Fruit fly (Drosophila melanogaster) whole organism, embryonic: ENCODE results near the gene CG5003.
A peak's percentile ranks its signal among the peaks of the same experiment; 100 is the strongest.

Source experiments
- CG10267 ChIP-seq: fragments of 200-800 bp; sonication (Bioruptor generic); optimal IDR thresholded peaks from 2 replicates; lab custom pipeline; 2018; ENCODE audit warnings: missing biosample characterization, mild to moderate bottlenecking, missing genetic modification characterization, moderate library complexity
- CG11504 ChIP-seq: fragments of 200-800 bp; sonication (Bioruptor generic); optimal IDR thresholded peaks from 3 replicates; lab custom pipeline; 2019; ENCODE audit warnings: missing biosample characterization, mild to moderate bottlenecking, missing genetic modification characterization, moderate library complexity
- CG11560 ChIP-seq: fragments of 200-800 bp; sonication (Bioruptor generic); IDR thresholded peaks from 3 replicates; pipeline ENCODE4 v1.3.6; 2022; ENCODE audit warnings: missing biosample characterization, missing genetic modification characterization
- CG12104 ChIP-seq: fragments of 200-800 bp; sonication (Bioruptor generic); optimal IDR thresholded peaks from 3 replicates; lab custom pipeline; 2016; ENCODE audit warnings: missing biosample characterization, missing genetic modification characterization
- CG12155 ChIP-seq: fragments of 200-800 bp; sonication (Bioruptor generic); optimal IDR thresholded peaks from 3 replicates; lab custom pipeline; 2016; ENCODE audit warnings: missing biosample characterization, missing genetic modification characterization
- CG12391 ChIP-seq: fragments of 200-800 bp; sonication (Bioruptor generic); optimal IDR thresholded peaks from 3 replicates; lab custom pipeline; 2018; ENCODE audit warnings: missing biosample characterization, mild to moderate bottlenecking, missing genetic modification characterization, moderate library complexity
- CG13775 ChIP-seq: fragments of 200-800 bp; sonication (Bioruptor generic); optimal IDR thresholded peaks from 3 replicates; lab custom pipeline; 2017; ENCODE audit warnings: missing biosample characterization, mild to moderate bottlenecking, missing genetic modification characterization
- CG1529 ChIP-seq: fragments of 200-800 bp; sonication (Bioruptor generic); optimal IDR thresholded peaks from 3 replicates; lab custom pipeline; 2018; ENCODE audit warnings: missing biosample characterization, missing genetic modification characterization
- CG17802 ChIP-seq: fragments of 200-800 bp; sonication (Bioruptor generic); optimal IDR thresholded peaks from 2 replicates; lab custom pipeline; 2018; ENCODE audit warnings: missing biosample characterization, mild to moderate bottlenecking, missing genetic modification characterization, moderate library complexity
- CG17829 ChIP-seq: fragments of 200-800 bp; optimal IDR thresholded peaks from 2 replicates; lab custom pipeline; 2019; ENCODE audit warnings: missing biosample characterization, mild to moderate bottlenecking, missing genetic modification characterization, moderate library complexity
- CG1832 ChIP-seq: fragments of 200-800 bp; sonication (Bioruptor generic); optimal IDR thresholded peaks from 2 replicates; lab custom pipeline; 2017; ENCODE audit warnings: missing biosample characterization, mild to moderate bottlenecking, missing genetic modification characterization, inconsistent platforms
- CG3281 ChIP-seq: fragments of 200-800 bp; sonication (Bioruptor generic); optimal IDR thresholded peaks from 3 replicates; lab custom pipeline; 2017; ENCODE audit warnings: missing biosample characterization, mild to moderate bottlenecking, missing genetic modification characterization
- CG33213 ChIP-seq: fragments of 200-800 bp; sonication (Bioruptor generic); optimal IDR thresholded peaks from 3 replicates; lab custom pipeline; 2016; ENCODE audit warnings: missing biosample characterization, missing genetic modification characterization
- CG3726 ChIP-seq: fragments of 200-800 bp; sonication (Bioruptor generic); IDR thresholded peaks from 3 replicates; pipeline ENCODE4, ENCODE4 v1.3.6; 2022; ENCODE audit warnings: missing biosample characterization, missing genetic modification characterization
- CG3847 ChIP-seq: fragments of 200-800 bp; sonication (Bioruptor generic); IDR thresholded peaks from 2 replicates; pipeline ENCODE4 v1.3.6; 2022; ENCODE audit warnings: missing biosample characterization, missing genetic modification characterization
- CG6765 ChIP-seq: fragments of 200-800 bp; sonication (Bioruptor generic); optimal IDR thresholded peaks from 3 replicates; lab custom pipeline; 2017; ENCODE audit warnings: missing biosample characterization, mild to moderate bottlenecking, missing genetic modification characterization
- CG6813 ChIP-seq: fragments of 200-800 bp; sonication (Bioruptor generic); optimal IDR thresholded peaks from 2 replicates; lab custom pipeline; 2017; ENCODE audit warnings: missing biosample characterization, missing genetic modification characterization, mild to moderate bottlenecking, moderate library complexity, missing genetic modification reagents
- CG7357 ChIP-seq: fragments of 200-800 bp; sonication (Bioruptor generic); IDR thresholded peaks from 3 replicates; pipeline ENCODE4 v1.3.6; 2022; ENCODE audit warnings: missing biosample characterization, missing genetic modification characterization
- CG7987 ChIP-seq: fragments of 200-800 bp; sonication (Bioruptor generic); optimal IDR thresholded peaks from 2 replicates; lab custom pipeline; 2018; ENCODE audit warnings: missing biosample characterization, mild to moderate bottlenecking, missing genetic modification characterization, moderate library complexity
- CG9727 ChIP-seq: fragments of 200-800 bp; sonication (Bioruptor generic); optimal IDR thresholded peaks from 3 replicates; lab custom pipeline; 2017; ENCODE audit warnings: missing biosample characterization, mild to moderate bottlenecking, missing genetic modification characterization
- Doc2 ChIP-seq: fragments of 200-800 bp; sonication (Bioruptor generic); IDR thresholded peaks from 2 replicates; pipeline ENCODE4 v1.3.6; 2022; ENCODE audit warnings: missing biosample characterization, missing genetic modification characterization
- Drgx ChIP-seq: fragments of 200-800 bp; sonication (Bioruptor generic); IDR thresholded peaks from 2 replicates; pipeline ENCODE4 v1.3.6; 2022; ENCODE audit warnings: missing biosample characterization, missing genetic modification characterization
- E2f2 ChIP-seq: fragments of 200-800 bp; sonication (Bioruptor generic); IDR thresholded peaks from 2 replicates; pipeline ENCODE4 v1.3.6; 2022; ENCODE audit warnings: missing biosample characterization, missing genetic modification characterization
- Ets97D ChIP-seq: fragments of 200-800 bp; sonication (Bioruptor generic); optimal IDR thresholded peaks from 3 replicates; lab custom pipeline; 2016; ENCODE audit warnings: missing biosample characterization, missing genetic modification characterization
- Fer1 ChIP-seq: fragments of 200-800 bp; sonication (Bioruptor generic); optimal IDR thresholded peaks from 2 replicates; lab custom pipeline; 2017; ENCODE audit warnings: missing biosample characterization, mild to moderate bottlenecking, missing genetic modification characterization
- Gsc ChIP-seq: fragments of 200-800 bp; sonication (Bioruptor generic); IDR thresholded peaks from 2 replicates; pipeline ENCODE4 v1.3.6; 2022; ENCODE audit warnings: missing biosample characterization, missing genetic modification characterization
- Gug ChIP-seq: fragments of 200-800 bp; sonication (Bioruptor generic); IDR thresholded peaks from 4 replicates; pipeline ENCODE4 v1.3.6; 2022; ENCODE audit warnings: missing biosample characterization, missing genetic modification characterization
- Lim3 ChIP-seq: fragments of 200-800 bp; sonication (Bioruptor generic); IDR thresholded peaks from 2 replicates; pipeline ENCODE4 v1.3.6; 2022; ENCODE audit warnings: missing biosample characterization, missing genetic modification characterization
- MBD-R2 ChIP-seq: fragments of 200-800 bp; sonication (Bioruptor generic); IDR thresholded peaks from 2 replicates; pipeline ENCODE4 v1.3.6; 2022; ENCODE audit warnings: missing biosample characterization, missing genetic modification characterization
- Myb ChIP-seq: fragments of 200-800 bp; sonication (Bioruptor generic); optimal IDR thresholded peaks from 2 replicates; lab custom pipeline; 2016; ENCODE audit warnings: missing biosample characterization, missing genetic modification characterization
- Nf-YB ChIP-seq: fragments of 200-800 bp; sonication (Bioruptor generic); optimal IDR thresholded peaks from 3 replicates; lab custom pipeline; 2019; ENCODE audit warnings: missing biosample characterization, mild to moderate bottlenecking, missing genetic modification characterization, moderate library complexity
- Ptx1 ChIP-seq: fragments of 200-800 bp; sonication (Bioruptor generic); IDR thresholded peaks from 2 replicates; pipeline ENCODE4 v1.3.6; 2022; ENCODE audit warnings: missing biosample characterization, missing genetic modification characterization
- Sry-δ ChIP-seq: fragments of 200-800 bp; sonication (Bioruptor generic); optimal IDR thresholded peaks from 2 replicates; lab custom pipeline; 2016; ENCODE audit warnings: missing biosample characterization, missing genetic modification characterization
- Vsx1 ChIP-seq: fragments of 200-800 bp; sonication (Bioruptor generic); optimal IDR thresholded peaks from 2 replicates; lab custom pipeline; 2017; ENCODE audit warnings: missing biosample characterization, mild to moderate bottlenecking, missing genetic modification characterization, missing genetic modification reagents
- bab2 ChIP-seq: fragments of 200-800 bp; sonication (Bioruptor generic); optimal IDR thresholded peaks from 2 replicates; lab custom pipeline; 2016; ENCODE audit warnings: missing biosample characterization, missing genetic modification characterization
- btn ChIP-seq: fragments of 200-800 bp; sonication (Bioruptor generic); optimal IDR thresholded peaks from 2 replicates; lab custom pipeline; 2016; ENCODE audit warnings: missing biosample characterization, missing genetic modification characterization
- cas ChIP-seq: fragments of 200-800 bp; sonication (Bioruptor generic); IDR thresholded peaks from 2 replicates; pipeline ENCODE4 v1.3.6; 2022; ENCODE audit warnings: missing biosample characterization, missing genetic modification characterization
- caup ChIP-seq: fragments of 200-800 bp; sonication (Bioruptor generic); optimal IDR thresholded peaks from 3 replicates; lab custom pipeline; 2017; ENCODE audit warnings: missing biosample characterization, mild to moderate bottlenecking, missing genetic modification characterization, moderate library complexity; ENCODE audit not compliant: severe bottlenecking
- dmrt99B ChIP-seq: fragments of 200-800 bp; sonication (Bioruptor generic); optimal IDR thresholded peaks from 2 replicates; lab custom pipeline; 2018; ENCODE audit warnings: missing biosample characterization, mild to moderate bottlenecking, missing genetic modification characterization, moderate library complexity
- fd102C ChIP-seq: fragments of 200-800 bp; sonication (Bioruptor generic); optimal IDR thresholded peaks from 2 replicates; lab custom pipeline; 2018; ENCODE audit warnings: missing biosample characterization, mild to moderate bottlenecking, missing genetic modification characterization, moderate library complexity
- gcm ChIP-seq: fragments of 200-800 bp; sonication (Bioruptor generic); optimal IDR thresholded peaks from 2 replicates; lab custom pipeline; 2019; ENCODE audit warnings: missing biosample characterization, mild to moderate bottlenecking, missing genetic modification characterization, moderate library complexity
- grau ChIP-seq: fragments of 200-800 bp; optimal IDR thresholded peaks from 3 replicates; lab custom pipeline; 2019; ENCODE audit warnings: missing biosample characterization, mild to moderate bottlenecking, missing genetic modification characterization, moderate library complexity
- hth ChIP-seq: fragments of >200 bp; optimal IDR thresholded peaks from 2 replicates; lab custom pipeline; 2017; ENCODE audit warnings: inconsistent platforms
- jigr1 ChIP-seq: fragments of 200-800 bp; sonication (Bioruptor generic); IDR thresholded peaks from 3 replicates; pipeline ENCODE4 v1.3.6; 2022; ENCODE audit warnings: missing biosample characterization, missing genetic modification characterization
- nerfin-2 ChIP-seq: fragments of 200-800 bp; sonication (Bioruptor generic); IDR thresholded peaks from 2 replicates; pipeline ENCODE4 v1.3.6; 2022; ENCODE audit warnings: missing biosample characterization, missing genetic modification characterization; ENCODE audit not compliant: partially characterized antibody
- p53 ChIP-seq: fragments of 200-800 bp; sonication (Bioruptor generic); optimal IDR thresholded peaks from 2 replicates; lab custom pipeline; 2016; ENCODE audit warnings: missing biosample characterization, missing genetic modification characterization
- pnt ChIP-seq: fragments of 200-800 bp; sonication (Bioruptor generic); optimal IDR thresholded peaks from 3 replicates; lab custom pipeline; 2016; ENCODE audit warnings: missing biosample characterization, missing genetic modification characterization
- repo ChIP-seq: fragments of 200-800 bp; sonication (Bioruptor generic); optimal IDR thresholded peaks from 2 replicates; lab custom pipeline; 2016; ENCODE audit warnings: missing biosample characterization, missing genetic modification characterization
- sens-2 ChIP-seq: fragments of 200-800 bp; sonication (Bioruptor generic); IDR thresholded peaks from 2 replicates; pipeline ENCODE4 v1.3.6; 2022; ENCODE audit warnings: missing biosample characterization, missing genetic modification characterization
- unc-4 ChIP-seq: fragments of 200-800 bp; sonication (Bioruptor generic); IDR thresholded peaks from 2 replicates; pipeline ENCODE4 v1.3.6; 2022; ENCODE audit warnings: missing biosample characterization, missing genetic modification characterization; ENCODE audit not compliant: partially characterized antibody
- vfl ChIP-seq: fragments of 200-800 bp; sonication (Bioruptor generic); optimal IDR thresholded peaks from 2 replicates; lab custom pipeline; 2016; ENCODE audit warnings: missing biosample characterization, missing genetic modification characterization
- z ChIP-seq: fragments of 200-800 bp; sonication (Bioruptor generic); IDR thresholded peaks from 3 replicates; pipeline ENCODE4 v1.3.6; 2022; ENCODE audit warnings: missing biosample characterization, missing genetic modification characterization

The CG5003 gene

dm6 chr3R:27919385-27919789 lies 3.1 kb upstream of the CG5003 start, which contains the start of gene Boh1 (continued):
- TF ChIP-seq nerfin-2 (GFP tag; lab: Robert Waterston, UW) (no peak), CG7987 (GFP tag; lab: Kevin White, UChicago) (no peak), Nf-YB (GFP tag; lab: Kevin White, UChicago) (peak; percentile 15), CG3726 (GFP tag; lab: Robert Waterston, UW) (no peak), Fer1 (GFP tag; lab: Kevin White, UChicago) (peak; percentile 53), gcm (GFP tag; lab: Kevin White, UChicago) (no peak), Lim3 (GFP tag; lab: Robert Waterston, UW) (no peak), jigr1 (no peak; the same call in 2 of the 3 replicates), pnt (no peak), CG17802 (no peak), bab2 (GFP tag; lab: Kevin White, UChicago) (no peak), CG12104 (GFP tag; lab: Kevin White, UChicago) (no peak), CG3281 (GFP tag; lab: Kevin White, UChicago) (peak; percentile 16), CG33213 (peak; percentile 22), caup (GFP tag; lab: Kevin White, UChicago) (peak; percentile 15), Myb (GFP tag; lab: Kevin White, UChicago) (no peak), p53 (GFP tag; lab: Kevin White, UChicago) (no peak), dmrt99B (tag; lab: Kevin White, UChicago) (no peak), cas (GFP tag; lab: Robert Waterston, UW) (no peak), Gug (GFP tag; lab: Robert Waterston, UW) (no peak), CG11560 (no peak), CG9727 (GFP tag; lab: Kevin White, UChicago) (peak; percentile 12), Gsc (no peak), Sry-δ (GFP tag; lab: Kevin White, UChicago) (no peak), hth (lab: Kevin White, UChicago) (no peak), fd102C (GFP tag; lab: Kevin White, UChicago) (no peak), CG12155 (GFP tag; lab: Kevin White, UChicago) (peak; percentile 15), grau (tag; lab: Kevin White, UChicago) (peak; percentile 41), btn (GFP tag; lab: Kevin White, UChicago) (no peak), CG6813 (GFP tag; lab: Kevin White, UChicago) (no peak), Doc2 (GFP tag; lab: Robert Waterston, UW) (no peak), CG13775 (GFP tag; lab: Kevin White, UChicago) (peak; percentile 26), CG1832 (GFP tag; lab: Kevin White, UChicago) (no peak), z (GFP tag; lab: Robert Waterston, UW) (no peak), CG1529 (GFP tag; lab: Kevin White, UChicago) (no peak), Drgx (GFP tag; lab: Robert Waterston, UW) (no peak), Ptx1 (no peak), CG17829 (tag; lab: Kevin White, UChicago) (peak; percentile 70), CG11504 (tag; lab: Kevin White, UChicago) (peak; percentile 90), MBD-R2 (GFP tag; lab: Robert Waterston, UW) (peak; percentile 53; the same call in 1 of the 2 replicates), repo (GFP tag; lab: Kevin White, UChicago) (no peak), vfl (GFP tag; lab: Kevin White, UChicago) (no peak), CG12391 (tag; lab: Kevin White, UChicago) (peak; percentile 61), unc-4 (no peak), CG7357 (no peak), CG3847 (no peak), Vsx1 (GFP tag; lab: Kevin White, UChicago) (no peak), sens-2 (no peak), E2f2 (peak; percentile 28; the same call in 1 of the 2 replicates), CG6765 (GFP tag; lab: Kevin White, UChicago) (peak; percentile 37), CG10267 (tag; lab: Kevin White, UChicago) (peak; percentile 76), Ets97D (GFP tag; lab: Kevin White, UChicago) (peak; percentile 23)
